Fruit fly (Drosophila melanogaster) Kc167 (cell line): ENCODE results near the gene CG10211.

Experiments
- Myc ChIP-seq: fragments of >200 bp; optimal IDR thresholded peaks from 2 replicates; lab custom pipeline; 2017; ENCODE audit warnings: missing external identifiers
- Sin3A ChIP-seq: fragments of >200 bp; optimal IDR thresholded peaks from 2 replicates; lab custom pipeline; 2018; ENCODE audit warnings: missing external identifiers
- h ChIP-seq: fragments of >200 bp; optimal IDR thresholded peaks from 3 replicates; lab custom pipeline; 2018; ENCODE audit warnings: missing external identifiers
- insv ChIP-seq: fragments of >200 bp; optimal IDR thresholded peaks from 3 replicates; lab custom pipeline; 2018; ENCODE audit warnings: missing external identifiers
- psq ChIP-seq: fragments of >200 bp; optimal IDR thresholded peaks from 2 replicates; lab custom pipeline; 2017; ENCODE audit warnings: missing external identifiers
- ttk ChIP-seq: sonication (Bioruptor generic); optimal IDR thresholded peaks from 2 replicates; lab custom pipeline; 2017; ENCODE audit warnings: missing external identifiers

- TF ChIP-seq Sin3A (no peak), psq (lab: Kevin White, UChicago) (no peak), insv (lab: Kevin White, UChicago) (no peak), h (lab: Kevin White, UChicago) (no peak), Myc (lab: Kevin White, UChicago) (no peak), ttk (no peak)
Measured at dm6 chr2L:18549470-18549869, 32.2 kb downstream of the CG10211 start.
